Fruit fly (Drosophila melanogaster) whole organism, prepupa: ENCODE data around the gene CG14005.
A peak's percentile ranks its signal among the peaks of the same experiment; 100 is the strongest.

ENCODE experiments used
- CG3032 ChIP-seq: fragments of 200-800 bp; optimal IDR thresholded peaks from 2 replicates; lab custom pipeline; 2019; ENCODE audit warnings: missing biosample characterization, mild to moderate bottlenecking, missing genetic modification characterization, moderate library complexity
- CG32006 ChIP-seq: fragments of 200-800 bp; sonication (Bioruptor generic); optimal IDR thresholded peaks from 3 replicates; lab custom pipeline; 2017; ENCODE audit warnings: missing biosample characterization, mild to moderate bottlenecking, missing genetic modification characterization
- CG6792 ChIP-seq: fragments of 200-800 bp; sonication (Bioruptor generic); optimal IDR thresholded peaks from 3 replicates; lab custom pipeline; 2016; ENCODE audit warnings: missing biosample characterization, missing genetic modification characterization
- CG9139 ChIP-seq: fragments of 200-800 bp; sonication (Bioruptor generic); optimal IDR thresholded peaks from 3 replicates; lab custom pipeline; 2017; ENCODE audit warnings: missing biosample characterization, mild to moderate bottlenecking, missing genetic modification characterization
- Hr38 ChIP-seq: sonication (Bioruptor generic); optimal IDR thresholded peaks from 2 replicates; lab custom pipeline; 2016; ENCODE audit warnings: missing biosample characterization, missing genetic modification characterization
- OdsH ChIP-seq: fragments of 200-800 bp; sonication (Bioruptor generic); optimal IDR thresholded peaks from 3 replicates; lab custom pipeline; 2016; ENCODE audit warnings: missing biosample characterization, missing genetic modification characterization
- fd59A ChIP-seq: fragments of 200-800 bp; sonication (Bioruptor generic); optimal IDR thresholded peaks from 2 replicates; lab custom pipeline; 2017; ENCODE audit warnings: missing biosample characterization, mild to moderate bottlenecking, missing genetic modification characterization, missing genetic modification reagents
- lz ChIP-seq: fragments of 200-800 bp; sonication (Bioruptor generic); optimal IDR thresholded peaks from 3 replicates; lab custom pipeline; 2016; ENCODE audit warnings: missing biosample characterization, missing genetic modification characterization
- vri ChIP-seq: fragments of 200-800 bp; sonication (Bioruptor generic); optimal IDR thresholded peaks from 3 replicates; lab custom pipeline; 2016; ENCODE audit warnings: missing biosample characterization, mild to moderate bottlenecking, missing genetic modification characterization

CG14005 gene

DNA sequence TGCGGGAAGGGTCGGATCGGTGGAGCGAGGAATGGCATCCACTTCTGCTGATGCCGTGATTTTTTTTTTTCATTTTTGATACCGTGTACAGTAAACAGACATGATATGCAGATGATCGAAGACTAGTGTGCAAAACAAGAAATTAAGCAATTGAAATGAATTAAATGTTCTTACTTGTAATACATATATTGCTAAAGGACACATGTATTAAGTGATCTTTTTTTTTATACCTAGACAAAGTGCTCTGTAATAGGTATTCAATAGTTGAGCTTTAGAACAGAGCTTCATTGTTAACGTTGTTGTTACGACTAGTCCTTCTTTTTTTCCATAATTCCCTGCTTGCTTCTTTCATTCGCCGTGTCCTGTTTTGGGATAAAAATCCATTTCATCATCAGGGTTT is 50.3 kb downstream of the CG14005 start (continued):
- TF ChIP-seq OdsH (peak; percentile 60), vri (GFP tag; lab: Kevin White, UChicago) (peak; percentile 2), CG32006 (no peak), CG3032 (tag; lab: Kevin White, UChicago) (peak; percentile 68), CG9139 (GFP tag; lab: Kevin White, UChicago) (peak; percentile 21), Hr38 (GFP tag; lab: Kevin White, UChicago) (no peak), fd59A (peak; percentile 41), CG6792 (peak; percentile 56), lz (GFP tag; lab: Kevin White, UChicago) (peak; percentile 46)
